Worm (Caenorhabditis elegans) whole organism, young adult: Measurements from ENCODE around the gene spig-1.

Experiments
- C06A6.2 ChIP-seq: fragments of 200-800 bp; sonication (Bioruptor generic); conservative IDR thresholded peaks from 2 replicates; pipeline ENCODE4 v1.3.6; 2022; ENCODE audit warnings: missing genetic modification characterization, missing compliant biosample characterization
- D2030.7 ChIP-seq: fragments of 200-800 bp; sonication (Bioruptor generic); IDR thresholded peaks from 2 replicates; pipeline ENCODE4 v1.3.6; 2022; ENCODE audit warnings: missing genetic modification reagents, missing genetic modification characterization, missing compliant biosample characterization
- F33H1.4 ChIP-seq: fragments of 200-800 bp; sonication (Bioruptor generic); IDR thresholded peaks from 2 replicates; pipeline ENCODE4 v1.3.6; 2022; ENCODE audit warnings: missing genetic modification reagents, missing genetic modification characterization, missing compliant biosample characterization
- F57A8.1 ChIP-seq: fragments of 200-800 bp; sonication (Bioruptor generic); optimal IDR thresholded peaks from 2 replicates; lab custom pipeline; 2018; ENCODE audit warnings: mild to moderate bottlenecking, missing genetic modification characterization, moderate library complexity, missing compliant biosample characterization
- T07F8.4 ChIP-seq: sonication (generic microtip); optimal IDR thresholded peaks from 2 replicates; lab custom pipeline; 2016; ENCODE audit warnings: mild to moderate bottlenecking, missing genetic modification characterization, moderate library complexity, missing compliant biosample characterization
- Y67H2A.10 ChIP-seq: fragments of 200-800 bp; sonication (Bioruptor generic); conservative IDR thresholded peaks from 2 replicates; pipeline ENCODE4 v1.3.6; 2022; ENCODE audit warnings: missing genetic modification reagents, missing genetic modification characterization, missing compliant biosample characterization
- Y79H2A.3 ChIP-seq: fragments of 200-800 bp; sonication (Bioruptor generic); conservative IDR thresholded peaks from 2 replicates; pipeline ENCODE4 v1.3.6; 2022; ENCODE audit warnings: missing genetic modification reagents, missing genetic modification characterization, missing compliant biosample characterization
- ama-1 ChIP-seq, 3 experiments: fragments of 150-350 bp in 1 of 3; sonication (generic microtip) in 2 of 3; optimal IDR thresholded peaks; 2 replicates each; lab custom pipeline; 2014 to 2018; ENCODE audit warnings: missing biosample characterization in 2 of 3, missing genetic modification characterization in 2 of 3, missing genetic modification reagents in 2 of 3
- aptf-2 ChIP-seq: fragments of 200-800 bp; sonication (Bioruptor generic); conservative IDR thresholded peaks from 2 replicates; pipeline ENCODE4 v1.3.6; 2022; ENCODE audit warnings: missing genetic modification reagents, missing genetic modification characterization, missing compliant biosample characterization
- attf-3 ChIP-seq: fragments of 200-800 bp; sonication (Bioruptor generic); conservative IDR thresholded peaks from 2 replicates; pipeline ENCODE4 v1.3.6; 2022; ENCODE audit warnings: missing genetic modification reagents, missing genetic modification characterization, missing compliant biosample characterization
- attf-5 ChIP-seq: fragments of 200-800 bp; sonication (Bioruptor generic); optimal IDR thresholded peaks from 2 replicates; lab custom pipeline; 2018; ENCODE audit warnings: mild to moderate bottlenecking, missing genetic modification characterization, missing compliant biosample characterization
- bed-2 ChIP-seq: fragments of 200-800 bp; sonication (Bioruptor generic); IDR thresholded peaks from 2 replicates; pipeline ENCODE4 v1.3.6; 2022; ENCODE audit warnings: missing genetic modification reagents, missing genetic modification characterization, missing compliant biosample characterization
- cebp-1 ChIP-seq, 2 experiments: fragments of 200-800 bp in 1 of 2; sonication (Bioruptor generic) in 1 of 2; sonication (generic microtip) in 1 of 2; IDR thresholded peaks in 1 of 2; optimal IDR thresholded peaks in 1 of 2; 2 replicates each; pipeline versions ENCODE4 v1.3.6 to Lab custom; 2017 to 2022; ENCODE audit warnings: missing compliant biosample characterization in 2 of 2, missing genetic modification characterization in 2 of 2, mild to moderate bottlenecking in 1 of 2, missing genetic modification reagents in 1 of 2, moderate library complexity in 1 of 2
- cebp-2 ChIP-seq: fragments of 200-800 bp; sonication (Bioruptor generic); IDR thresholded peaks from 2 replicates; pipeline ENCODE4 v1.3.6; 2022; ENCODE audit warnings: missing genetic modification characterization, missing compliant biosample characterization
- ceh-91 ChIP-seq: fragments of 200-800 bp; sonication (Bioruptor generic); IDR thresholded peaks from 2 replicates; pipeline ENCODE4 v1.3.6; 2022; ENCODE audit warnings: missing genetic modification reagents, missing genetic modification characterization, missing compliant biosample characterization
- die-1 ChIP-seq: sonication (generic microtip); optimal IDR thresholded peaks from 2 replicates; lab custom pipeline; 2016; ENCODE audit warnings: missing genotype, mild to moderate bottlenecking, missing genetic modification characterization, missing compliant biosample characterization
- dox-1 ChIP-seq: fragments of 200-800 bp; sonication (Bioruptor generic); IDR thresholded peaks from 2 replicates; pipeline ENCODE4 v1.3.6; 2022; ENCODE audit warnings: missing genetic modification reagents, missing genetic modification characterization, missing compliant biosample characterization
- dpff-1 ChIP-seq: sonication (generic microtip); optimal IDR thresholded peaks from 2 replicates; lab custom pipeline; 2017; ENCODE audit warnings: mild to moderate bottlenecking, missing genetic modification characterization, missing compliant biosample characterization
- efl-1 ChIP-seq: fragments of 150-350 bp; optimal IDR thresholded peaks from 2 replicates; lab custom pipeline; 2014; ENCODE audit warnings: missing biosample characterization, missing genetic modification reagents, missing genetic modification characterization
- egl-44 ChIP-seq: fragments of 200-800 bp; sonication (Bioruptor generic); IDR thresholded peaks from 2 replicates; pipeline ENCODE4 v1.3.6; 2022; ENCODE audit warnings: missing genetic modification reagents, missing genetic modification characterization, missing compliant biosample characterization
- ekl-4 ChIP-seq: fragments of 200-800 bp; sonication (Bioruptor generic); IDR thresholded peaks from 2 replicates; pipeline ENCODE4 v1.3.6; 2022; ENCODE audit warnings: missing genetic modification reagents, missing genetic modification characterization, missing compliant biosample characterization
- ets-4 ChIP-seq: fragments of 200-800 bp; sonication (Bioruptor generic); optimal IDR thresholded peaks from 2 replicates; lab custom pipeline; 2018; ENCODE audit warnings: mild to moderate bottlenecking, missing genetic modification characterization, missing compliant biosample characterization
- gei-17 ChIP-seq: fragments of 200-800 bp; sonication (Bioruptor generic); optimal IDR thresholded peaks from 2 replicates; lab custom pipeline; 2018; ENCODE audit warnings: mild to moderate bottlenecking, missing genetic modification characterization, missing compliant biosample characterization
- hmg-20 ChIP-seq: fragments of 200-800 bp; sonication (Bioruptor generic); IDR thresholded peaks from 2 replicates; pipeline ENCODE4 v1.3.6; 2022; ENCODE audit warnings: missing genetic modification reagents, missing genetic modification characterization, missing compliant biosample characterization
- lag-1 ChIP-seq: fragments of 200-800 bp; sonication (Bioruptor generic); IDR thresholded peaks from 2 replicates; pipeline ENCODE4 v1.3.6; 2022; ENCODE audit warnings: missing genetic modification reagents, missing genetic modification characterization, missing compliant biosample characterization
- let-526 ChIP-seq: fragments of 200-800 bp; sonication (Bioruptor generic); IDR thresholded peaks from 2 replicates; pipeline ENCODE4 v1.3.6; 2022; ENCODE audit warnings: missing genetic modification reagents, missing genetic modification characterization, missing compliant biosample characterization
- lin-54 ChIP-seq: fragments of 200-800 bp; sonication (Bioruptor generic); optimal IDR thresholded peaks from 2 replicates; lab custom pipeline; 2018; ENCODE audit warnings: mild to moderate bottlenecking, missing genetic modification characterization, missing compliant biosample characterization
- lsl-1 ChIP-seq: fragments of 200-800 bp; sonication (Bioruptor generic); optimal IDR thresholded peaks from 2 replicates; lab custom pipeline; 2018; ENCODE audit warnings: mild to moderate bottlenecking, missing genetic modification characterization, moderate library complexity, missing compliant biosample characterization
- madf-8 ChIP-seq: fragments of 200-800 bp; sonication (Bioruptor generic); conservative IDR thresholded peaks from 2 replicates; pipeline ENCODE4 v1.3.6; 2022; ENCODE audit warnings: missing genetic modification reagents, missing genetic modification characterization, missing compliant biosample characterization
- nfya-2 ChIP-seq: fragments of 200-800 bp; sonication (Bioruptor generic); IDR thresholded peaks from 2 replicates; pipeline ENCODE4 v1.3.6; 2022; ENCODE audit warnings: missing genetic modification reagents, missing genetic modification characterization, missing compliant biosample characterization
- nfyb-1 ChIP-seq: fragments of 200-800 bp; sonication (Bioruptor generic); IDR thresholded peaks from 2 replicates; pipeline ENCODE4 v1.3.6; 2022; ENCODE audit warnings: missing genetic modification reagents, missing genetic modification characterization, missing compliant biosample characterization
- nhr-120 ChIP-seq: fragments of 200-800 bp; sonication (Bioruptor generic); IDR thresholded peaks from 2 replicates; pipeline ENCODE4 v1.3.6; 2022; ENCODE audit warnings: missing genetic modification characterization, missing compliant biosample characterization
- nhr-179 ChIP-seq: sonication (generic microtip); optimal IDR thresholded peaks from 2 replicates; lab custom pipeline; 2016; ENCODE audit warnings: mild to moderate bottlenecking, missing genetic modification characterization, missing compliant biosample characterization
- tlf-1 ChIP-seq: fragments of 200-800 bp; sonication (Bioruptor generic); optimal IDR thresholded peaks from 2 replicates; lab custom pipeline; 2018; ENCODE audit warnings: mild to moderate bottlenecking, missing genetic modification characterization, missing compliant biosample characterization
- unc-130 ChIP-seq: sonication (generic microtip); optimal IDR thresholded peaks from 2 replicates; lab custom pipeline; 2016; ENCODE audit warnings: missing genetic modification reagents, missing genetic modification characterization, missing compliant biosample characterization
- xnd-1 ChIP-seq: sonication (generic microtip); optimal IDR thresholded peaks from 2 replicates; lab custom pipeline; 2016; ENCODE audit warnings: missing genotype, missing genetic modification reagents, missing genetic modification characterization, missing compliant biosample characterization

spig-1 gene

ce11 chrV:7009461-7009860 lies 42.1 kb upstream of the spig-1 start, which contains the start of gene C33G8.2:
Gene C33G8.2, plus strand, starts transcription at chrV:7009761.
- TF ChIP-seq gei-17 (GFP tag; lab: Kevin White, UChicago) (no peak), C06A6.2 (GFP tag; lab: Robert Waterston, UW) (no peak), ama-1 (optimal IDR thresholded peaks at IDR 0.05; lab: Kevin White, UChicago) (no peak), ama-1 (GFP tag; optimal IDR thresholded peaks at IDR 0.05; lab: Kevin White, UChicago) (no peak), nfyb-1 (GFP tag; lab: Robert Waterston, UW) (no peak), ceh-91 (GFP tag; lab: Robert Waterston, UW) (no peak), attf-3 (GFP tag; lab: Robert Waterston, UW) (no peak), lsl-1 (GFP tag; lab: Kevin White, UChicago) (no peak), Y79H2A.3 (GFP tag; lab: Robert Waterston, UW) (no peak), dox-1 (no peak), ekl-4 (GFP tag; lab: Robert Waterston, UW) (no peak), efl-1 (no peak), nhr-179 (tag; lab: Kevin White, UChicago) (no peak), tlf-1 (GFP tag; lab: Kevin White, UChicago) (no peak), ets-4 (GFP tag; lab: Kevin White, UChicago) (no peak)

ce11 chrV:7012617-7013016 lies 38.9 kb upstream of the spig-1 start, which contains the start of gene srw-127:
Gene srw-127, plus strand, starts transcription at chrV:7012917.
- TF ChIP-seq F57A8.1 (GFP tag; lab: Kevin White, UChicago): no peak
- no peak for TF ChIP-seq ets-4 (GFP tag; lab: Kevin White, UChicago)
- no peak for TF ChIP-seq lag-1 (GFP tag; lab: Robert Waterston, UW)
- TF ChIP-seq T07F8.4 (tag; lab: Kevin White, UChicago): no peak
- no peak for TF ChIP-seq aptf-2 (GFP tag; lab: Robert Waterston, UW)
- TF ChIP-seq dpff-1 (tag; lab: Kevin White, UChicago): no peak
- TF ChIP-seq nhr-120 (GFP tag; lab: Robert Waterston, UW): no peak
- TF ChIP-seq xnd-1 (tag; lab: Kevin White, UChicago): no peak
- TF ChIP-seq hmg-20: no peak
- no peak for TF ChIP-seq attf-5 (GFP tag; lab: Kevin White, UChicago)
- no peak for TF ChIP-seq Y79H2A.3 (GFP tag; lab: Robert Waterston, UW)
- TF ChIP-seq cebp-1 (GFP tag; IDR thresholded peaks at IDR 0.05; lab: Robert Waterston, UW): no peak
- TF ChIP-seq cebp-1 (tag; optimal IDR thresholded peaks at IDR 0.05; lab: Kevin White, UChicago): no peak
- no peak for TF ChIP-seq Y67H2A.10 (GFP tag; lab: Robert Waterston, UW)
- no peak for TF ChIP-seq nfya-2
- TF ChIP-seq gei-17 (GFP tag; lab: Kevin White, UChicago): no peak
- no peak for TF ChIP-seq D2030.7 (GFP tag; lab: Robert Waterston, UW)
- TF ChIP-seq die-1: no peak
- TF ChIP-seq nhr-179 (tag; lab: Kevin White, UChicago): no peak

ce11 chrV:7015872-7016271 lies 35.6 kb upstream of the spig-1 start, which contains the start of gene C33G8.13:
Gene C33G8.13, minus strand, starts transcription at chrV:7015972.
- no peak for TF ChIP-seq F33H1.4 (GFP tag; lab: Robert Waterston, UW)
- no peak for TF ChIP-seq egl-44
- no peak for TF ChIP-seq cebp-2 (GFP tag; lab: Robert Waterston, UW)
- TF ChIP-seq bed-2 (GFP tag; lab: Robert Waterston, UW): no peak
- no peak for TF ChIP-seq madf-8 (GFP tag; lab: Robert Waterston, UW)
- TF ChIP-seq unc-130 (GFP tag; lab: Kevin White, UChicago): no peak
- no peak for TF ChIP-seq let-526 (GFP tag; lab: Robert Waterston, UW)
- no peak for TF ChIP-seq lin-54 (GFP tag; lab: Kevin White, UChicago)
